Worm (Caenorhabditis elegans): ENCODE measurements around the gene npr-31.

Gene npr-31

DNA sequence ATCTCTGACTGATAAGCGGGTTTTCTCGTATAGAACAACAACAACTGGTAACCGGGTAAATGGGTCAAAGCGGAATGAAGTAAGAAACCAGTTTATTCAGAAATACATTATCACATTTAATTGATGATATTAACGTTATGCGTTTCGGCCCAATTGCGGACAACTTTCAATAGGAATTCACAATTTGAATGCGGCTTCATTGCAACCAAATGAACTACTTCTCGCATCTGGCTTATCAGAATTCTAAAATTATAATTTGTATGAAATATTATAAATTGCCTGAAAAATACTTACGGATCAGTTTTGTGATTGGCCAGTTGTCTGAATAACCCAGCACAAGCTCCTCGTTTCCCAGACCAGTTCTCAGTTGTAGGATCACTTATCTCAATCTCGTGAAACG lies 24.3 kb downstream of the npr-31 start, which contains the start of gene col-36:
TSS of gene col-36 (minus strand) at position 101 of the 400 bp plus-strand sequence.
- TF ChIP-seq nhr-237 (tag; optimal IDR thresholded peaks at IDR 0.05) (no peak), nhr-28 (tag; optimal IDR thresholded peaks at IDR 0.05) (no peak), ceh-43 (GFP tag; optimal IDR thresholded peaks at IDR 0.05) (no peak), elt-1 (tag; optimal IDR thresholded peaks at IDR 0.05; ENCODE audit: borderline replicate concordance, insufficient read depth) (no peak), nhr-12 (tag; optimal IDR thresholded peaks at IDR 0.05) (no peak), mep-1 (tag; optimal IDR thresholded peaks at IDR 0.05) (no peak), drap-1 (GFP tag; optimal IDR thresholded peaks at IDR 0.05) (no peak)

DNA sequence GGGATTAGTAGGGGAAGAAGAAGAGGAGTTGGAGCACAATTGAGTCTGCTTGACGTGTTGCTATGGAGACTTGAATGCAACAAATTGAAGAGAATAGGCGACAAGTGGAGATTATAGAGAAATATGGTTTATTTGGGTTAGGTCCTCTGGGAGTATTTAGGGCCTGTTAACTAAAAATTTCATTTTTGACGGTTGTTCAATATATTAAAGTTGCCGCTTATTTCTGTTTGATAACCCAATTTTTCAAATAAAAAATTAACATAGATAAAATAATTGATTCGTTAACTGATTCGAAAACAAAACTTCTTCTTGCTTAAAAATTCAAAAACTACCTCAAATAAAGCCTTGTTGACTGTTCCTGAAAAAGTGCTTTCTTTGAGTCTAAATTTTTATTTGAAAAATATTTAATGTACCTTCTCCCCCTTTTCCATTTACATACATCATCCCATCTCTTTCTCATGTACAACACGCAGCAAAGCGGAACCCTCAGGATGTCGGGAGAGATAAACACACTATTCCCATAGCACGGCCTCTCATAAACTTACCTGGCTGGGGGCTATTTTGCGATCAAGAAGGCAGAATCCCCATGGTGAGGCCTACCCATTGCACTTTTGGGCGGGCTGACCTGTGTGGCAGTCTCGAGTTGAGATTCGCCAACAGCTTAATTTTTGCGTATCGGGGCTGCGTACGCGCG lies 27.0 kb downstream of the npr-31 start, which contains the start of gene dyf-13:
TSS of gene dyf-13 (minus strand) at position 51 of the 694 bp plus-strand sequence.
- TF ChIP-seq bed-3 (GFP tag; optimal IDR thresholded peaks at IDR 0.05) (no peak), snpc-4 (tag; optimal IDR thresholded peaks at IDR 0.05) (no peak), ces-1 (GFP tag; optimal IDR thresholded peaks at IDR 0.05) (no peak), nhr-12 (tag; optimal IDR thresholded peaks at IDR 0.05) (no peak), lin-32 (GFP tag; optimal IDR thresholded peaks at IDR 0.05) (no peak), blmp-1 (tag; optimal IDR thresholded peaks at IDR 0.05) (no peak)

- TF ChIP-seq sptf-1 (tag; optimal IDR thresholded peaks at IDR 0.05) (no peak), blmp-1 (tag; optimal IDR thresholded peaks at IDR 0.05) (no peak), lin-13 (tag; optimal IDR thresholded peaks at IDR 0.05) (no peak), elt-3 (tag; optimal IDR thresholded peaks at IDR 0.05) (no peak), mab-5 (tag; optimal IDR thresholded peaks at IDR 0.05) (no peak), zip-8 (tag; optimal IDR thresholded peaks at IDR 0.05) (no peak), ceh-39 (tag; optimal IDR thresholded peaks at IDR 0.05) (no peak), lsy-2 (tag; optimal IDR thresholded peaks at IDR 0.05) (no peak), nhr-237 (tag; optimal IDR thresholded peaks at IDR 0.05) (no peak), snpc-4 (tag; optimal IDR thresholded peaks at IDR 0.05) (no peak), unc-120 (tag; optimal IDR thresholded peaks at IDR 0.05; ENCODE audit: poor library complexity, severe bottlenecking) (no peak), mls-2 (tag; optimal IDR thresholded peaks at IDR 0.05) (no peak), nhr-2 (tag; optimal IDR thresholded peaks at IDR 0.05) (no peak), nhr-28 (tag; optimal IDR thresholded peaks at IDR 0.05) (no peak), nhr-76 (tag; optimal IDR thresholded peaks at IDR 0.05) (no peak)
Observed at ce11 chrII:7174843-7175242, 30.4 kb downstream of the npr-31 start, which contains the start of gene glc-4. Gene glc-4 (minus strand): TSS chrII:7174943.

ce11 chrII:7176108-7176507 lies 31.7 kb downstream of the npr-31 start:
- TF ChIP-seq snpc-4 (tag; optimal IDR thresholded peaks at IDR 0.05) = no peak
- TF ChIP-seq ces-1 (GFP tag; optimal IDR thresholded peaks at IDR 0.05) = peak; percentile 66

DNA sequence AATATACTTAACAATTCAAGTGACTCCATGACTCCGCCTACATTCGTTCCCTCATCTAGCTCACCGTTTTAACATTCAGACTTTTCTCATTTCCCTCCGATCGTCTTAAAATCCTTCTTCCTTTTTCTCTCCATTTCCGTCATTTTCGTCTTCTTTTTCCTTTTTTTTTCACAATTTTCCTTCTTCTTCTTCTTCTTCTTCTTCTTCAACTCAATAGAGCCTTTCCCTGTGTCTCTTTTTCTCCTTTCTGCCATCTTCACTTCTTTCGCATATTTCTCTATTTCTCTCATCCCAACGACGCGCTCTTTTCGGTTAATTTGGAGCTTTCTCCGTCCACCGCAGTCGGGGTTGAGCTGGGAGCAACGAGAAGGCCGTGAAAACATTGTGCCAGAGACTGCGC lies 38.2 kb downstream of the npr-31 start:
- no peak for TF ChIP-seq sem-2 (GFP tag; optimal IDR thresholded peaks at IDR 0.05)
- peak; percentile 87 for TF ChIP-seq unc-120 (tag; optimal IDR thresholded peaks at IDR 0.05; ENCODE audit: poor library complexity, severe bottlenecking)
- TF ChIP-seq unc-39 (tag; optimal IDR thresholded peaks at IDR 0.05) = no peak
- TF ChIP-seq ceh-83 (GFP tag; optimal IDR thresholded peaks at IDR 0.05) = no peak
- no peak for TF ChIP-seq ztf-11 (tag; optimal IDR thresholded peaks at IDR 0.05)
- TF ChIP-seq ces-1 (GFP tag; optimal IDR thresholded peaks at IDR 0.05) = peak; percentile 86
- peak; percentile 7 for TF ChIP-seq mls-2 (tag; optimal IDR thresholded peaks at IDR 0.05)

ce11 chrII:7183493-7184272 lies 39.3 kb downstream of the npr-31 start, which contains the start of gene pdl-1:
Gene pdl-1 (plus strand): TSS chrII:7183801.
- TF ChIP-seq ham-2 (GFP tag; optimal IDR thresholded peaks at IDR 0.05) = peak; percentile 94
- peak; percentile 59 for TF ChIP-seq unc-39 (tag; optimal IDR thresholded peaks at IDR 0.05)
- peak; percentile 21 for TF ChIP-seq nhr-237 (tag; optimal IDR thresholded peaks at IDR 0.05)
- TF ChIP-seq nhr-76 (tag; optimal IDR thresholded peaks at IDR 0.05) = peak; percentile 67
- TF ChIP-seq flh-1 (GFP tag; optimal IDR thresholded peaks at IDR 0.05) = peak; percentile 90
- peak; percentile 92 for TF ChIP-seq bed-3 (GFP tag; optimal IDR thresholded peaks at IDR 0.05)
- TF ChIP-seq ceh-43 (GFP tag; optimal IDR thresholded peaks at IDR 0.05) = peak; percentile 91
- TF ChIP-seq ceh-83 (GFP tag; optimal IDR thresholded peaks at IDR 0.05) = peak; percentile 98
- TF ChIP-seq ztf-11 (tag; optimal IDR thresholded peaks at IDR 0.05) = peak; percentile 60
- TF ChIP-seq M03D4.4 (tag; optimal IDR thresholded peaks at IDR 0.05) = peak; percentile 96
- peak; percentile 55 for TF ChIP-seq lin-13 (tag; optimal IDR thresholded peaks at IDR 0.05)
- peak; percentile 97 for TF ChIP-seq sptf-1 (tag; optimal IDR thresholded peaks at IDR 0.05)
- TF ChIP-seq mep-1 (tag; optimal IDR thresholded peaks at IDR 0.05) = no peak
- TF ChIP-seq drap-1 (GFP tag; optimal IDR thresholded peaks at IDR 0.05) = peak; percentile 98
- TF ChIP-seq unc-62 (GFP tag; optimal IDR thresholded peaks at IDR 0.05) = peak; percentile 45
- peak; percentile 12 for TF ChIP-seq lsy-2 (tag; optimal IDR thresholded peaks at IDR 0.05)
- TF ChIP-seq elt-3 (tag; optimal IDR thresholded peaks at IDR 0.05) = no peak
- peak; percentile 97 for TF ChIP-seq cnd-1 (tag; optimal IDR thresholded peaks at IDR 0.05)
- no peak for TF ChIP-seq zip-8 (tag; optimal IDR thresholded peaks at IDR 0.05)
- TF ChIP-seq ces-1 (GFP tag; optimal IDR thresholded peaks at IDR 0.05) = no peak
- TF ChIP-seq unc-120 (tag; optimal IDR thresholded peaks at IDR 0.05; ENCODE audit: poor library complexity, severe bottlenecking) = peak; percentile 91
- TF ChIP-seq nhr-2 (tag; optimal IDR thresholded peaks at IDR 0.05) = no peak
- peak; percentile 93 for TF ChIP-seq lin-32 (GFP tag; optimal IDR thresholded peaks at IDR 0.05)
- peak; percentile 74 for TF ChIP-seq hlh-1 (tag; optimal IDR thresholded peaks at IDR 0.05)
- TF ChIP-seq pha-4 (tag; optimal IDR thresholded peaks at IDR 0.05) = peak; percentile 84
- TF ChIP-seq mls-2 (tag; optimal IDR thresholded peaks at IDR 0.05) = peak; percentile 98
- TF ChIP-seq blmp-1 (tag; optimal IDR thresholded peaks at IDR 0.05) = peak; percentile 5
